Worm (Caenorhabditis elegans) whole organism, young adult: ENCODE data around the gene Y73F8A.15.
"Not testable (repeated sequence)": the region's sequence is repeated elsewhere in the genome, so short reads cannot be mapped to it uniquely, and the experiment has no call there.

Experiments used
- B0019.2 ChIP-seq: fragments of 200-800 bp; sonication (Bioruptor generic); conservative IDR thresholded peaks from 2 replicates; pipeline ENCODE4 v1.3.6; 2022; ENCODE audit warnings: missing genetic modification reagents, missing genetic modification characterization, missing compliant biosample characterization
- B0261.1 ChIP-seq: sonication (generic microtip); optimal IDR thresholded peaks from 2 replicates; lab custom pipeline; 2016; ENCODE audit warnings: mild to moderate bottlenecking, missing genetic modification characterization, moderate library complexity, missing compliant biosample characterization
- D2030.7 ChIP-seq: fragments of 200-800 bp; sonication (Bioruptor generic); IDR thresholded peaks from 2 replicates; pipeline ENCODE4 v1.3.6; 2022; ENCODE audit warnings: missing genetic modification reagents, missing genetic modification characterization, missing compliant biosample characterization
- Y56A3A.18 ChIP-seq: fragments of 200-800 bp; sonication (Bioruptor generic); IDR thresholded peaks from 2 replicates; pipeline ENCODE4 v1.3.6; 2022; ENCODE audit warnings: missing genetic modification reagents, missing genetic modification characterization, missing compliant biosample characterization
- Y95B8A.8 ChIP-seq: fragments of 200-800 bp; sonication (Bioruptor generic); IDR thresholded peaks from 2 replicates; pipeline ENCODE4 v1.3.6; 2022; ENCODE audit warnings: missing genetic modification reagents, missing genetic modification characterization, missing compliant biosample characterization
- athp-1 ChIP-seq: sonication (generic microtip); optimal IDR thresholded peaks from 2 replicates; lab custom pipeline; 2017; ENCODE audit warnings: mild to moderate bottlenecking, missing genetic modification characterization, missing compliant biosample characterization
- attf-6 ChIP-seq: fragments of 200-800 bp; sonication (Bioruptor generic); IDR thresholded peaks from 2 replicates; pipeline ENCODE4 v1.3.6; 2022; ENCODE audit warnings: missing genetic modification reagents, missing genetic modification characterization, missing compliant biosample characterization
- cebp-2 ChIP-seq: fragments of 200-800 bp; sonication (Bioruptor generic); IDR thresholded peaks from 2 replicates; pipeline ENCODE4 v1.3.6; 2022; ENCODE audit warnings: missing genetic modification characterization, missing compliant biosample characterization
- ceh-100 ChIP-seq: fragments of 200-800 bp; sonication (Bioruptor generic); IDR thresholded peaks from 2 replicates; pipeline ENCODE4 v1.3.6; 2022; ENCODE audit warnings: missing genetic modification reagents, missing genetic modification characterization, missing compliant biosample characterization
- ceh-79 ChIP-seq: sonication (generic microtip); optimal IDR thresholded peaks from 2 replicates; lab custom pipeline; 2017; ENCODE audit warnings: mild to moderate bottlenecking, missing genetic modification characterization, missing compliant biosample characterization
- egl-44 ChIP-seq: fragments of 200-800 bp; sonication (Bioruptor generic); IDR thresholded peaks from 2 replicates; pipeline ENCODE4 v1.3.6; 2022; ENCODE audit warnings: missing genetic modification reagents, missing genetic modification characterization, missing compliant biosample characterization
- ekl-4 ChIP-seq: fragments of 200-800 bp; sonication (Bioruptor generic); IDR thresholded peaks from 2 replicates; pipeline ENCODE4 v1.3.6; 2022; ENCODE audit warnings: missing genetic modification reagents, missing genetic modification characterization, missing compliant biosample characterization
- hmg-1.2 ChIP-seq: fragments of 200-800 bp; sonication (Bioruptor generic); IDR thresholded peaks from 2 replicates; pipeline ENCODE4 v1.3.6; 2022; ENCODE audit warnings: missing genetic modification reagents, missing genetic modification characterization, missing compliant biosample characterization
- let-607 ChIP-seq, 2 experiments: fragments of 200-800 bp in 1 of 2; sonication (Bioruptor generic) in 1 of 2; sonication (generic microtip) in 1 of 2; optimal IDR thresholded peaks; 2 replicates each; lab custom pipeline; 2016 to 2018; ENCODE audit warnings: mild to moderate bottlenecking in 2 of 2, missing compliant biosample characterization in 2 of 2, missing genetic modification characterization in 2 of 2, moderate library complexity in 2 of 2, missing genotype in 1 of 2
- lin-26 ChIP-seq: fragments of 200-800 bp; sonication (Bioruptor generic); IDR thresholded peaks from 2 replicates; pipeline ENCODE4 v1.3.6; 2022; ENCODE audit warnings: missing genetic modification reagents, missing genetic modification characterization, missing compliant biosample characterization
- mel-28 ChIP-seq: sonication (generic microtip); optimal IDR thresholded peaks from 2 replicates; lab custom pipeline; 2016; ENCODE audit warnings: borderline replicate concordance, mild to moderate bottlenecking, missing genetic modification characterization, missing compliant biosample characterization
- nhr-27 ChIP-seq: fragments of 200-800 bp; sonication (Bioruptor generic); optimal IDR thresholded peaks from 2 replicates; lab custom pipeline; 2018; ENCODE audit warnings: mild to moderate bottlenecking, missing genetic modification characterization, moderate library complexity, missing compliant biosample characterization
- pbrm-1 ChIP-seq: fragments of 200-800 bp; sonication (Bioruptor generic); IDR thresholded peaks from 2 replicates; pipeline ENCODE4 v1.3.6; 2022; ENCODE audit warnings: missing genetic modification reagents, missing genetic modification characterization, missing compliant biosample characterization
- rpc-1 ChIP-seq, 2 experiments: fragments of 150-350 bp in 1 of 2; sonication (generic microtip) in 1 of 2; optimal IDR thresholded peaks; 2 replicates each; lab custom pipeline; 2014 to 2018; ENCODE audit warnings: missing biosample characterization in 1 of 2, missing genetic modification characterization in 1 of 2, missing genetic modification reagents in 1 of 2, missing genotype in 1 of 2
- snpc-4 ChIP-seq, 5 experiments: fragments of 150-350 bp in 1 of 5; sonication (generic microtip) in 4 of 5; optimal IDR thresholded peaks; 2 replicates each; lab custom pipeline; 2014 to 2018; ENCODE audit warnings: missing genetic modification characterization in 5 of 5, missing biosample characterization in 3 of 5, antibody characterized with exemption in 2 of 5, mild to moderate bottlenecking in 2 of 5, missing compliant biosample characterization in 2 of 5, missing genotype in 2 of 5, moderate library complexity in 2 of 5, missing genetic modification reagents in 1 of 5
- tbp1 ChIP-seq: fragments of 200-800 bp; sonication (Bioruptor generic); optimal IDR thresholded peaks from 2 replicates; lab custom pipeline; 2018; ENCODE audit warnings: mild to moderate bottlenecking, missing genetic modification characterization, missing compliant biosample characterization
- zim-3 ChIP-seq: sonication (generic microtip); optimal IDR thresholded peaks from 2 replicates; lab custom pipeline; 2017; ENCODE audit warnings: mild to moderate bottlenecking, missing genetic modification characterization, moderate library complexity, missing compliant biosample characterization

Y73F8A.15 gene

DNA sequence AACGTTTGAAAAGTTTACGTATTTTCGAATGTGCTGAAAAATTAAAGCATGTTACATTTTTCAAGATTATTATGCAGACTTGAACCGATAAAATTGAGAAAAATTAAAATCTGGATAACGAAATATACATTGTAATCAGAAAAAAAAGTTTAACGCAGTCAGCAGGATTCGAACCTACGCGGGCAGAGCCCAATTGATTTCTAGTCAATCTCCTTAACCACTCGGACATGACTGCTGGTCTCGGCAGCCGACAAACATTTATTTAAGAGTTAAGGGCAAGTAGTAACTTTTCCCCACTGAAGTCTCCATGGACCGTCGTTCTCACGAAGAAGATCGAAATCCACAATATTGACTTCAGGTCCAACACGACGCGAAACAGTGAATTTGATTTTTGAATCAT lies 10.4 kb upstream of the Y73F8A.15 start:
- peak; percentile 84 for TF ChIP-seq tbp1 (GFP tag; lab: Kevin White, UChicago)
- TF ChIP-seq D2030.7 (GFP tag; lab: Robert Waterston, UW): peak; percentile 59; the same call in 1 of the 2 replicates
- peak; percentile 16 for TF ChIP-seq rpc-1 (optimal IDR thresholded peaks at IDR 0.05; lab: Kevin White, UChicago)
- peak; percentile 59 for TF ChIP-seq rpc-1 (tag; optimal IDR thresholded peaks at IDR 0.05; lab: Kevin White, UChicago)
- TF ChIP-seq snpc-4 (GFP tag; optimal IDR thresholded peaks at IDR 0.05; lab: Kevin White, UChicago): not testable (repeated sequence)
- TF ChIP-seq snpc-4 (tag; optimal IDR thresholded peaks at IDR 0.05; lab: Kevin White, UChicago): peak in 3 of 4 experiments; percentile 39 to 93 (median 75)
- peak; percentile 97 for TF ChIP-seq attf-6 (GFP tag; lab: Robert Waterston, UW)
- peak; percentile 59 for TF ChIP-seq B0261.1 (tag; lab: Kevin White, UChicago)

DNA sequence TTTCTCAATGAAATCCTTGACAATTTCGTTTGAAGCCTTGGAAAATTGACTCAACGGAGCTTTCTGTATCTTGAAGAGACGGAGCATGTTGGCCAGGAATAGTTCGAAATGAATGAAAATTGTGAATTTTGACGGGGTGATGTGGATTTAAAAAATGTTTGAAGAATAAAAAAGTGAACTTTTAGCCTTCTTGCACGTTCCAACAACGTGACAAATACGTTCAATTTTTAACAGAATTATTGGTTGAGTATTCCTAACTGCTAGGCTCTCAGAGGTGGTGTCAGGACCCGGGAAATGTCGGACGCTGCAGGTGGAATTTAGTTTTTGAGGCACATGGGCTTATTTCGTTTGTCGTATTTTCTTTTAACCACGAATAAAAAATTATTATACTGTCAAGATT lies 9.8 kb upstream of the Y73F8A.15 start, which contains the start of gene Y73F8A.12:
Y73F8A.12 (minus strand) TSS at position 101 of the 400 bp plus-strand sequence.
- TF ChIP-seq cebp-2 (GFP tag; lab: Robert Waterston, UW); ceh-79 (tag; lab: Kevin White, UChicago); ekl-4 (GFP tag; lab: Robert Waterston, UW): not testable (repeated sequence)

DNA sequence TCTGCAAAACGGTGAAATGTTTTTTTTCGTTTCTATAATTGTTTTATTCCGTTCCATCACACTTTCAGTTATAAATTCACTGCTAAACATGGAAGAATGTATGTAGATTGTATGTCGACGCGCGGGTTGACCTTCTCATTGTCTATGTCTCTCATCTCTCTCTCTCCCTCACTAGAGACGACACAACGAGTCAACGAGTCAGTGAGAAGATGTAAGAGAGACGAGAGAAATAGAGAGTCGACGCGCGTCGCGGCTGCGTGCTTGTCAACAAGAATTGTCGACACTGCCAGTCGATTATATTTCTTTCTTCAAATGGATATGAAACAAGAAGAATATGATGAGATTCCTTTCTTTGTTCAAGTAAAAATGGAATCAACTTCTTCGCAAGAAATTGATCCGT lies 9.4 kb upstream of the Y73F8A.15 start, which contains the start of gene Y73F8A.13:
Y73F8A.13 (plus strand) TSS at position 240 of the 400 bp plus-strand sequence.
- TF ChIP-seq attf-6 (GFP tag; lab: Robert Waterston, UW) (0 out of 2 replicates have a peak, but pooled peaks have one; percentile 45), hmg-1.2 (GFP tag; lab: Robert Waterston, UW) (peak; percentile 66; the same call in 1 of the 2 replicates), egl-44 (GFP tag; lab: Robert Waterston, UW) (no peak), snpc-4 (GFP tag; optimal IDR thresholded peaks at IDR 0.05; lab: Kevin White, UChicago) (no peak), snpc-4 (tag; optimal IDR thresholded peaks at IDR 0.05; lab: Kevin White, UChicago) (peak in 2 of 4 experiments; percentile 45 to 60)
- TF ChIP-seq, all 124 proteins: peak for 3

- TF ChIP-seq Y95B8A.8 (GFP tag; lab: Robert Waterston, UW): no peak
- no peak for TF ChIP-seq mel-28 (tag; lab: Kevin White, UChicago)
- TF ChIP-seq athp-1 (tag; lab: Kevin White, UChicago): no peak
- no peak for TF ChIP-seq snpc-4 (GFP tag; optimal IDR thresholded peaks at IDR 0.05; lab: Kevin White, UChicago)
- peak in 2 of 4 experiments; percentile 12 to 30 for TF ChIP-seq snpc-4 (tag; optimal IDR thresholded peaks at IDR 0.05; lab: Kevin White, UChicago)
Observed at ce11 chrIV:15315502-15315901, 5.9 kb upstream of the Y73F8A.15 start.

- TF ChIP-seq ceh-100 (GFP tag; lab: Robert Waterston, UW) (0 out of 2 replicates have a peak, but pooled peaks have one; percentile 17), D2030.7 (GFP tag; lab: Robert Waterston, UW) (peak; percentile 58), rpc-1 (optimal IDR thresholded peaks at IDR 0.05; lab: Kevin White, UChicago) (peak; percentile 43), rpc-1 (tag; optimal IDR thresholded peaks at IDR 0.05; lab: Kevin White, UChicago) (peak; percentile 64), Y56A3A.18 (GFP tag; lab: Robert Waterston, UW) (peak; percentile 64; the same call in 1 of the 2 replicates), attf-6 (GFP tag; lab: Robert Waterston, UW) (peak; percentile 98), lin-26 (GFP tag; lab: Robert Waterston, UW) (peak; percentile 77), B0019.2 (GFP tag; lab: Robert Waterston, UW) (0 out of 2 replicates have a peak, but pooled peaks have one; percentile 3), pbrm-1 (GFP tag; lab: Robert Waterston, UW) (0 out of 2 replicates have a peak, but pooled peaks have one; percentile 47), tbp1 (GFP tag; lab: Kevin White, UChicago) (peak; percentile 86), snpc-4 (tag; optimal IDR thresholded peaks at IDR 0.05; lab: Kevin White, UChicago) (peak in 3 of 4 experiments; percentile 33 to 95 (median 91)), hmg-1.2 (GFP tag; lab: Robert Waterston, UW) (peak; percentile 54; the same call in 1 of the 2 replicates), B0261.1 (tag; lab: Kevin White, UChicago) (peak; percentile 62)
- TF ChIP-seq snpc-4 (GFP tag; optimal IDR thresholded peaks at IDR 0.05; lab: Kevin White, UChicago): not testable (repeated sequence)
Observed at ce11 chrIV:15318320-15318719, 3.1 kb upstream of the Y73F8A.15 start.

- not testable (repeated sequence) for TF ChIP-seq let-607 (tag; optimal IDR thresholded peaks at IDR 0.05; lab: Kevin White, UChicago); nhr-27 (tag; lab: Kevin White, UChicago); zim-3 (tag; lab: Kevin White, UChicago)
Observed at ce11 chrIV:15318982-15319381, 2.4 kb upstream of the Y73F8A.15 start, which contains the start of gene Y73F8A.14. TSS of gene Y73F8A.14 (minus strand) at chrIV:15319082.
